Worm (Caenorhabditis elegans) whole organism, mixed stage, embryonic: Measurements from ENCODE around the gene W03C9.8.

Source experiments
- drap-1 ChIP-seq: fragments of 200-800 bp; sonication (Bioruptor generic); optimal IDR thresholded peaks from 3 replicates; lab custom pipeline; 2018; ENCODE audit warnings: mild to moderate bottlenecking, missing genetic modification characterization, missing compliant biosample characterization
- elt-1 ChIP-seq: sonication (generic microtip); optimal IDR thresholded peaks from 2 replicates; lab custom pipeline; 2017; ENCODE audit warnings: missing genetic modification characterization, mild to moderate bottlenecking, missing compliant biosample characterization, antibody characterized with exemption, moderate library complexity, borderline replicate concordance; ENCODE audit not compliant: insufficient read depth
- lin-13 ChIP-seq: fragments of 150-350 bp; optimal IDR thresholded peaks from 2 replicates; lab custom pipeline; 2014; ENCODE audit warnings: missing biosample characterization, missing genetic modification characterization
- mep-1 ChIP-seq: fragments of 150-350 bp; optimal IDR thresholded peaks from 2 replicates; lab custom pipeline; 2017; ENCODE audit warnings: missing biosample characterization, missing genetic modification reagents, missing genetic modification characterization, inconsistent platforms
- nhr-12 ChIP-seq: fragments of 150-350 bp; optimal IDR thresholded peaks from 2 replicates; lab custom pipeline; 2014; ENCODE audit warnings: missing biosample characterization, missing genetic modification characterization
- nhr-2 ChIP-seq: fragments of 150-350 bp; optimal IDR thresholded peaks from 2 replicates; lab custom pipeline; 2014; ENCODE audit warnings: missing biosample characterization, missing genetic modification characterization
- nhr-76 ChIP-seq: sonication (generic microtip); optimal IDR thresholded peaks from 2 replicates; lab custom pipeline; 2017; ENCODE audit warnings: missing biosample characterization, missing genetic modification characterization
- snpc-4 ChIP-seq: fragments of 150-350 bp; optimal IDR thresholded peaks from 2 replicates; lab custom pipeline; 2014; ENCODE audit warnings: missing biosample characterization, missing genetic modification characterization
- unc-62 ChIP-seq: fragments of 150-350 bp; optimal IDR thresholded peaks from 2 replicates; lab custom pipeline; 2014; ENCODE audit warnings: missing biosample characterization, missing genetic modification reagents, missing genetic modification characterization
- ztf-11 ChIP-seq: fragments of 150-350 bp; optimal IDR thresholded peaks from 2 replicates; lab custom pipeline; 2014; ENCODE audit warnings: missing biosample characterization, missing genetic modification characterization

DNA sequence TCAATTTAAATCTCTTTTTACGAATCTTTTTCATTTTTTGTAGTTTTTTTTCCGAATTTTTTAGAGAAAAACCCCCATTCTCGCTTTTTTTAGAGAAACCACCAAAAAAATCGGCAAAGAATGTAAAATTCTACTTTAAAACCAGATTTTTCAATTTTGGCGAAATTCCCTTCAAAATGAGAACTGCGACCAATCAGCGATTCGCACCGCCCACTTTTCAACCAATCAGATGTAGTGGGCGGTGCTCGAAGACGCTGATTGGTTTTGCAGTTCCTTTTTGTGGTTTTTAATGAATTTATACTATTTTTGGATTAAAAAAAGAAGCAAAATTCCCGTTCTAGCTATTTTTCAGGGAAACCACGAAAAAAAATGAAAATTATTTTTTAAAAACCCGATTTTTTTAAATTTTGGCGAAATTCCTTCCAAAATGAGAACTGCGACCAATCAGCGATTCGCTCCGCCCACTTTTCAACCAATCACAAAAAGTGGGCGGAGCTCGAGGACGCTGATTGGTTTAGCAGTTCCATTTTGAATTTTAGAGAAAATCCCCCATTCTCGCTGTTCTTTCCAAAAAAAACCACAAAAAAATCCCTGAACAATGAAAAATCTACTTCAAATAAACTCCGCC, 22.6 kb downstream of the W03C9.8 start:
- TF ChIP-seq nhr-76 (tag; lab: Kevin White, UChicago) (no peak), mep-1 (tag; lab: Kevin White, UChicago) (no peak), unc-62 (GFP tag; lab: Kevin White, UChicago) (no peak), nhr-12 (no peak), lin-13 (no peak), ztf-11 (tag; lab: Kevin White, UChicago) (no peak), nhr-2 (tag; lab: Kevin White, UChicago) (no peak), elt-1 (tag; lab: Kevin White, UChicago) (no peak), drap-1 (no peak), snpc-4 (tag; lab: Kevin White, UChicago) (no peak)
